Worm (Caenorhabditis elegans) whole organism, L3 larva: Measurements from ENCODE around the gene prp-40.

Experiments used
- R02D3.7 ChIP-seq: fragments of 150-350 bp; optimal IDR thresholded peaks from 2 replicates; lab custom pipeline; 2014; ENCODE audit warnings: missing biosample characterization, missing genetic modification characterization
- ZK546.5 ChIP-seq: sonication (generic microtip); optimal IDR thresholded peaks from 2 replicates; lab custom pipeline; 2017; ENCODE audit warnings: missing biosample characterization, missing genetic modification characterization
- aly-2 ChIP-seq: fragments of 150-350 bp; optimal IDR thresholded peaks from 2 replicates; lab custom pipeline; 2014; ENCODE audit warnings: missing biosample characterization, missing genetic modification characterization
- ama-1 ChIP-seq: fragments of 150-350 bp; optimal IDR thresholded peaks from 2 replicates; lab custom pipeline; 2018
- ceh-16 ChIP-seq: sonication (generic microtip); optimal IDR thresholded peaks from 2 replicates; lab custom pipeline; 2017; ENCODE audit warnings: missing biosample characterization, missing genetic modification characterization
- ceh-28 ChIP-seq: fragments of 150-350 bp; optimal IDR thresholded peaks from 2 replicates; lab custom pipeline; 2014; ENCODE audit warnings: missing biosample characterization, missing genetic modification reagents, missing genetic modification characterization
- ceh-82 ChIP-seq: fragments of 150-350 bp; optimal IDR thresholded peaks from 2 replicates; lab custom pipeline; 2014; ENCODE audit warnings: missing biosample characterization, missing genetic modification characterization
- ceh-9 ChIP-seq: sonication (generic microtip); optimal IDR thresholded peaks from 2 replicates; lab custom pipeline; 2018; ENCODE audit warnings: missing biosample characterization, missing genetic modification characterization
- daf-12 ChIP-seq: fragments of 150-350 bp; optimal IDR thresholded peaks from 2 replicates; lab custom pipeline; 2014; ENCODE audit warnings: missing biosample characterization, missing genetic modification reagents, missing genetic modification characterization
- egl-27 ChIP-seq: sonication (generic microtip); optimal IDR thresholded peaks from 4 replicates; lab custom pipeline; 2017; ENCODE audit warnings: missing biosample characterization, missing genetic modification reagents, missing genetic modification characterization
- egl-5 ChIP-seq: fragments of 150-350 bp; optimal IDR thresholded peaks from 2 replicates; lab custom pipeline; 2017; ENCODE audit warnings: missing biosample characterization, missing genetic modification reagents, missing genetic modification characterization, inconsistent platforms
- elt-1 ChIP-seq: fragments of 150-350 bp; optimal IDR thresholded peaks from 2 replicates; lab custom pipeline; 2014; ENCODE audit warnings: missing biosample characterization, missing genetic modification characterization
- elt-2 ChIP-seq: sonication (generic microtip); optimal IDR thresholded peaks from 2 replicates; lab custom pipeline; 2016; ENCODE audit warnings: missing genetic modification reagents, mild to moderate bottlenecking, missing genetic modification characterization, missing compliant biosample characterization
- elt-3 ChIP-seq, 3 experiments: fragments of 150-350 bp in 1 of 3; sonication (generic microtip) in 2 of 3; optimal IDR thresholded peaks; 2 replicates in 2 of 3; 4 replicates in 1 of 3; lab custom pipeline; 2014 to 2017; ENCODE audit warnings: missing biosample characterization in 3 of 3, missing genetic modification characterization in 3 of 3
- eor-1 ChIP-seq, 2 experiments: fragments of 150-350 bp; optimal IDR thresholded peaks; 2 replicates each; lab custom pipeline; 2014 to 2018; ENCODE audit warnings: missing biosample characterization in 2 of 2, missing genetic modification characterization in 2 of 2
- fkh-10 ChIP-seq: sonication (generic microtip); optimal IDR thresholded peaks from 2 replicates; lab custom pipeline; 2017; ENCODE audit warnings: missing biosample characterization, missing genetic modification reagents, missing genetic modification characterization
- fkh-2 ChIP-seq: fragments of 150-350 bp; optimal IDR thresholded peaks from 2 replicates; lab custom pipeline; 2014; ENCODE audit warnings: missing biosample characterization, missing genetic modification reagents, missing genetic modification characterization
- fos-1 ChIP-seq: fragments of 150-350 bp; optimal IDR thresholded peaks from 2 replicates; lab custom pipeline; 2014; ENCODE audit warnings: missing biosample characterization, missing genetic modification characterization
- hmg-11 ChIP-seq: sonication (generic microtip); optimal IDR thresholded peaks from 2 replicates; lab custom pipeline; 2016; ENCODE audit warnings: missing genetic modification characterization, missing compliant biosample characterization
- jun-1 ChIP-seq: fragments of 150-350 bp; optimal IDR thresholded peaks from 2 replicates; lab custom pipeline; 2014; ENCODE audit warnings: missing biosample characterization, missing genetic modification reagents, missing genetic modification characterization
- lin-15B ChIP-seq: fragments of 150-350 bp; optimal IDR thresholded peaks from 2 replicates; lab custom pipeline; 2014; ENCODE audit warnings: missing biosample characterization, missing genetic modification characterization
- lin-39 ChIP-seq: fragments of 150-350 bp; optimal IDR thresholded peaks from 2 replicates; lab custom pipeline; 2018; ENCODE audit warnings: missing biosample characterization, missing genetic modification reagents, missing genetic modification characterization
- lsy-12 ChIP-seq: sonication (generic microtip); optimal IDR thresholded peaks from 2 replicates; lab custom pipeline; 2016; ENCODE audit warnings: mild to moderate bottlenecking, missing genetic modification characterization, missing compliant biosample characterization
- mdl-1 ChIP-seq: fragments of 150-350 bp; optimal IDR thresholded peaks from 2 replicates; lab custom pipeline; 2014; ENCODE audit warnings: missing biosample characterization, missing genetic modification characterization
- mml-1 ChIP-seq: fragments of 150-350 bp; sonication (generic microtip); optimal IDR thresholded peaks from 3 replicates; lab custom pipeline; 2014; ENCODE audit warnings: missing biosample characterization, missing genetic modification characterization
- nfya-1 ChIP-seq: sonication (generic microtip); optimal IDR thresholded peaks from 2 replicates; lab custom pipeline; 2017; ENCODE audit warnings: missing genetic modification characterization, mild to moderate bottlenecking, missing compliant biosample characterization, antibody characterized with exemption, moderate library complexity; ENCODE audit not compliant: insufficient read depth
- nhr-11 ChIP-seq: fragments of 150-350 bp; optimal IDR thresholded peaks from 2 replicates; lab custom pipeline; 2014; ENCODE audit warnings: missing biosample characterization, missing genetic modification characterization
- nhr-12 ChIP-seq: fragments of 150-350 bp; optimal IDR thresholded peaks from 2 replicates; lab custom pipeline; 2014; ENCODE audit warnings: missing biosample characterization, missing genetic modification characterization
- nhr-23 ChIP-seq: fragments of 150-350 bp; optimal IDR thresholded peaks from 2 replicates; lab custom pipeline; 2014; ENCODE audit warnings: missing biosample characterization, missing genetic modification reagents, missing genetic modification characterization
- nhr-237 ChIP-seq: fragments of 150-350 bp; optimal IDR thresholded peaks from 2 replicates; lab custom pipeline; 2014; ENCODE audit warnings: missing biosample characterization, missing genetic modification characterization
- nhr-25 ChIP-seq: sonication (generic microtip); optimal IDR thresholded peaks from 2 replicates; lab custom pipeline; 2017; ENCODE audit warnings: missing biosample characterization, missing genetic modification characterization
- nhr-28 ChIP-seq: fragments of 150-350 bp; optimal IDR thresholded peaks from 2 replicates; lab custom pipeline; 2014; ENCODE audit warnings: missing biosample characterization, missing genetic modification characterization
- nhr-43 ChIP-seq: sonication (generic microtip); optimal IDR thresholded peaks from 2 replicates; lab custom pipeline; 2016; ENCODE audit warnings: mild to moderate bottlenecking, missing genetic modification characterization, missing compliant biosample characterization; ENCODE audit not compliant: poor library complexity, severe bottlenecking
- nhr-67 ChIP-seq: fragments of 150-350 bp; optimal IDR thresholded peaks from 2 replicates; lab custom pipeline; 2014; ENCODE audit warnings: missing biosample characterization, missing genetic modification characterization
- nhr-76 ChIP-seq: fragments of 150-350 bp; sonication (generic microtip); optimal IDR thresholded peaks from 5 replicates; lab custom pipeline; 2014; ENCODE audit warnings: missing biosample characterization, missing genetic modification characterization
- nhr-77 ChIP-seq: fragments of 150-350 bp; optimal IDR thresholded peaks from 2 replicates; lab custom pipeline; 2014; ENCODE audit warnings: missing biosample characterization, missing genetic modification characterization
- pha-4 ChIP-seq: fragments of 150-350 bp; optimal IDR thresholded peaks from 2 replicates; lab custom pipeline; 2014; ENCODE audit warnings: missing biosample characterization, missing genetic modification reagents, missing genetic modification characterization
- pqm-1 ChIP-seq: fragments of 150-350 bp; optimal IDR thresholded peaks from 2 replicates; lab custom pipeline; 2017; ENCODE audit warnings: missing biosample characterization, missing genetic modification characterization, inconsistent platforms
- sea-2 ChIP-seq: fragments of 150-350 bp; sonication (generic microtip); optimal IDR thresholded peaks from 4 replicates; lab custom pipeline; 2014; ENCODE audit warnings: missing biosample characterization, missing genetic modification reagents, missing genetic modification characterization
- skn-1 ChIP-seq: fragments of 150-350 bp; optimal IDR thresholded peaks from 2 replicates; lab custom pipeline; 2014; ENCODE audit warnings: missing biosample characterization, missing genetic modification characterization
- snpc-4 ChIP-seq: fragments of 150-350 bp; optimal IDR thresholded peaks from 2 replicates; lab custom pipeline; 2014; ENCODE audit warnings: missing biosample characterization, missing genetic modification characterization
- tbx-2 ChIP-seq: sonication (generic microtip); optimal IDR thresholded peaks from 2 replicates; lab custom pipeline; 2016; ENCODE audit warnings: mild to moderate bottlenecking, missing genetic modification characterization, missing compliant biosample characterization
- unc-39 ChIP-seq: sonication (generic microtip); optimal IDR thresholded peaks from 4 replicates; lab custom pipeline; 2017; ENCODE audit warnings: missing biosample characterization, missing genetic modification characterization
- unc-62 ChIP-seq: fragments of 150-350 bp; sonication (generic microtip); optimal IDR thresholded peaks from 4 replicates; lab custom pipeline; 2014; ENCODE audit warnings: missing biosample characterization, missing genetic modification reagents, missing genetic modification characterization
- zag-1 ChIP-seq: fragments of 150-350 bp; optimal IDR thresholded peaks from 2 replicates; lab custom pipeline; 2014; ENCODE audit warnings: missing biosample characterization, missing genetic modification characterization
- ztf-11 ChIP-seq: fragments of 150-350 bp; optimal IDR thresholded peaks from 2 replicates; lab custom pipeline; 2014; ENCODE audit warnings: missing biosample characterization, missing genetic modification characterization
- ztf-4 ChIP-seq: fragments of 150-350 bp; optimal IDR thresholded peaks from 2 replicates; lab custom pipeline; 2014; ENCODE audit warnings: missing biosample characterization, missing genetic modification characterization

The prp-40 gene

ce11 chrIII:9509764-9510370, 12.0 kb upstream of the prp-40 start:
- TF ChIP-seq ztf-11 (tag; lab: Kevin White, UChicago) (no peak), ceh-82 (tag; lab: Kevin White, UChicago) (no peak), elt-3 (tag; optimal IDR thresholded peaks at IDR 0.05; lab: Kevin White, UChicago) (no peak), lin-39 (tag; lab: Kevin White, UChicago) (no peak), sea-2 (no peak), zag-1 (no peak), pqm-1 (tag; lab: Kevin White, UChicago) (no peak), fkh-2 (tag; lab: Kevin White, UChicago) (no peak), skn-1 (no peak), nhr-25 (no peak), nhr-23 (tag; lab: Kevin White, UChicago) (peak; percentile 3), nfya-1 (tag; lab: Kevin White, UChicago) (peak; percentile 31), nhr-28 (tag; lab: Kevin White, UChicago) (no peak), nhr-12 (tag; lab: Kevin White, UChicago) (no peak), mml-1 (tag; lab: Kevin White, UChicago) (no peak), unc-39 (tag; lab: Kevin White, UChicago) (no peak), eor-1 (tag; optimal IDR thresholded peaks at IDR 0.05; lab: Kevin White, UChicago) (no peak), lsy-12 (tag; lab: Kevin White, UChicago) (peak; percentile 49), ama-1 (lab: Kevin White, UChicago) (peak; percentile 78), elt-2 (tag; lab: Kevin White, UChicago) (peak; percentile 29), tbx-2 (peak; percentile 28), nhr-67 (no peak), egl-5 (tag; lab: Kevin White, UChicago) (no peak), ceh-9 (tag; lab: Kevin White, UChicago) (no peak), snpc-4 (tag; lab: Kevin White, UChicago) (no peak), ceh-28 (tag; lab: Kevin White, UChicago) (no peak), egl-27 (tag; lab: Kevin White, UChicago) (no peak), ZK546.5 (tag; lab: Kevin White, UChicago) (no peak), nhr-237 (no peak), nhr-43 (tag; lab: Kevin White, UChicago) (peak; percentile 50), nhr-77 (tag; lab: Kevin White, UChicago) (peak; percentile 59), fkh-10 (GFP tag; lab: Kevin White, UChicago) (no peak), pha-4 (tag; lab: Kevin White, UChicago) (peak; percentile 3), ztf-4 (tag; lab: Kevin White, UChicago) (peak; percentile 47), unc-62 (GFP tag; lab: Kevin White, UChicago) (no peak), elt-1 (tag; lab: Kevin White, UChicago) (no peak), hmg-11 (tag; lab: Kevin White, UChicago) (no peak), nhr-76 (no peak), aly-2 (tag; lab: Kevin White, UChicago) (no peak), jun-1 (tag; lab: Kevin White, UChicago) (no peak), fos-1 (tag; lab: Kevin White, UChicago) (no peak), daf-12 (tag; lab: Kevin White, UChicago) (no peak)

ce11 chrIII:9511055-9511520, 10.8 kb upstream of the prp-40 start, which contains the start of gene F55H2.5:
F55H2.5 (plus strand) TSS chrIII:9511470.
- no peak for TF ChIP-seq egl-27 (tag; lab: Kevin White, UChicago)
- TF ChIP-seq R02D3.7 (tag; lab: Kevin White, UChicago) = no peak
- no peak for TF ChIP-seq mdl-1
- TF ChIP-seq mml-1 (tag; lab: Kevin White, UChicago) = no peak
- TF ChIP-seq fos-1 (tag; lab: Kevin White, UChicago) = no peak
- TF ChIP-seq nhr-28 (tag; lab: Kevin White, UChicago) = no peak
- TF ChIP-seq ZK546.5 (tag; lab: Kevin White, UChicago) = no peak
- TF ChIP-seq ama-1 (lab: Kevin White, UChicago) = peak; percentile 43
- no peak for TF ChIP-seq sea-2
- no peak for TF ChIP-seq egl-5 (tag; lab: Kevin White, UChicago)
- no peak for TF ChIP-seq lsy-12 (tag; lab: Kevin White, UChicago)
- no peak for TF ChIP-seq fkh-2 (tag; lab: Kevin White, UChicago)
- no peak for TF ChIP-seq elt-3 (tag; optimal IDR thresholded peaks at IDR 0.05; lab: Kevin White, UChicago)
- no peak for TF ChIP-seq ceh-16
- TF ChIP-seq nhr-11 (tag; lab: Kevin White, UChicago) = no peak
- TF ChIP-seq ztf-11 (tag; lab: Kevin White, UChicago) = no peak
- no peak for TF ChIP-seq ceh-9 (tag; lab: Kevin White, UChicago)
- no peak for TF ChIP-seq nhr-25
- no peak for TF ChIP-seq elt-2 (tag; lab: Kevin White, UChicago)
- TF ChIP-seq nfya-1 (tag; lab: Kevin White, UChicago) = peak; percentile 18
- no peak for TF ChIP-seq skn-1
- peak; percentile 5 for TF ChIP-seq pha-4 (tag; lab: Kevin White, UChicago)
- no peak for TF ChIP-seq fkh-10 (GFP tag; lab: Kevin White, UChicago)
- no peak for TF ChIP-seq pqm-1 (tag; lab: Kevin White, UChicago)
- no peak for TF ChIP-seq ceh-82 (tag; lab: Kevin White, UChicago)
- no peak for TF ChIP-seq ztf-4 (tag; lab: Kevin White, UChicago)
- TF ChIP-seq snpc-4 (tag; lab: Kevin White, UChicago) = no peak
- TF ChIP-seq jun-1 (tag; lab: Kevin White, UChicago) = no peak
- TF ChIP-seq eor-1 (tag; optimal IDR thresholded peaks at IDR 0.05; lab: Kevin White, UChicago) = no peak
- TF ChIP-seq unc-39 (tag; lab: Kevin White, UChicago) = no peak
- TF ChIP-seq nhr-76 = no peak
- peak; percentile 2 for TF ChIP-seq lin-15B
- TF ChIP-seq ceh-28 (tag; lab: Kevin White, UChicago) = no peak
- TF ChIP-seq nhr-12 (tag; lab: Kevin White, UChicago) = no peak
- TF ChIP-seq hmg-11 (tag; lab: Kevin White, UChicago) = peak; percentile 31
- TF ChIP-seq lin-39 (tag; lab: Kevin White, UChicago) = no peak
